Fruit fly (Drosophila melanogaster): Measurements from ENCODE around the gene CG5254.

dm6 chrX:710914-711313 lies 39.2 kb upstream of the CG5254 start:
- TF ChIP-seq CG8478 (optimal IDR thresholded peaks at IDR 0.05) = no peak
- no peak for TF ChIP-seq CTCF (optimal IDR thresholded peaks at IDR 0.05)

Data from S2 (cell line).